Worm (Caenorhabditis elegans): Measurements from ENCODE around the gene cdd-2.

Gene cdd-2

ce11 chrIV:7543662-7544061 is 4.0 kb downstream of the cdd-2 start:
- TF ChIP-seq lin-13 (tag; optimal IDR thresholded peaks at IDR 0.05) (no peak), ham-2 (GFP tag; optimal IDR thresholded peaks at IDR 0.05) (no peak), blmp-1 (tag; optimal IDR thresholded peaks at IDR 0.05) (no peak), zip-8 (tag; optimal IDR thresholded peaks at IDR 0.05) (no peak), pha-4 (tag; optimal IDR thresholded peaks at IDR 0.05) (no peak), nhr-12 (tag; optimal IDR thresholded peaks at IDR 0.05) (no peak), hlh-1 (tag; optimal IDR thresholded peaks at IDR 0.05) (no peak), elt-3 (tag; optimal IDR thresholded peaks at IDR 0.05) (no peak), ceh-39 (tag; optimal IDR thresholded peaks at IDR 0.05) (no peak), lin-32 (GFP tag; optimal IDR thresholded peaks at IDR 0.05) (no peak), nhr-237 (tag; optimal IDR thresholded peaks at IDR 0.05) (no peak), cnd-1 (tag; optimal IDR thresholded peaks at IDR 0.05) (no peak), mep-1 (tag; optimal IDR thresholded peaks at IDR 0.05) (no peak), drap-1 (GFP tag; optimal IDR thresholded peaks at IDR 0.05) (no peak), sem-2 (GFP tag; optimal IDR thresholded peaks at IDR 0.05) (no peak), snpc-4 (tag; optimal IDR thresholded peaks at IDR 0.05) (no peak), unc-62 (GFP tag; optimal IDR thresholded peaks at IDR 0.05) (no peak), ztf-11 (tag; optimal IDR thresholded peaks at IDR 0.05) (no peak)

DNA sequence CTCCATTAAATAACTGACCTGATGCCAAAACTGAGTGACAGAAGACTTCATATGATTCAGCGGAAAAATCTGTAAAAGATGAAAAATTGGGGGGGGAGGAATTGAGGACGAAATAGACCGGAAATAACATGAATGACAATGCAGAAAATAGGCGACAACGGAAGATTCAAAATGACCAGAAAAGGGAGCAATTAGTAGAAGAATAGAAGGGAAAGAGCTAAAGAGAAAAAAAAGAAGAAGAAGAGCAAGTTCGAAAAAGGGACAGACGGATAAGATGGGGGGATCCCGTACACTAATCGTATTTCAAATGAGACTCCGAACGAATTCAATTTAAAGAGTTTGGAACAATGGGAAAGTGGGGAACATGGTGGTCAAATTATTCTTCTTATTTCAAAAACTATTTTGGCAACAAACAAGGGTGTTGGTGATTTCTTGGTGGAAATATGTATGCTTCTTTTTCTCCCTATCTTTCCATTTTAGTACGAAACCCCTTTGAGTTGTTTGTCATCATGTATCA is 5.2 kb downstream of the cdd-2 start, which contains the start of gene R05G6.10:
Gene R05G6.10 (minus strand): TSS at position 51 of the 517 bp plus-strand sequence.
- TF ChIP-seq nhr-76 (tag; optimal IDR thresholded peaks at IDR 0.05), result no peak
- TF ChIP-seq ces-1 (GFP tag; optimal IDR thresholded peaks at IDR 0.05), result peak; percentile 95
- no peak for TF ChIP-seq lin-32 (GFP tag; optimal IDR thresholded peaks at IDR 0.05)

ce11 chrIV:7532360-7532759 is 15.3 kb downstream of the cdd-2 start, which contains the start of gene R05G6.1:
Gene R05G6.1, plus strand, starts transcription at chrIV:7532660.
- TF ChIP-seq zip-8 (tag; optimal IDR thresholded peaks at IDR 0.05) (no peak), elt-3 (tag; optimal IDR thresholded peaks at IDR 0.05) (no peak), M03D4.4 (tag; optimal IDR thresholded peaks at IDR 0.05) (no peak), mep-1 (tag; optimal IDR thresholded peaks at IDR 0.05) (no peak), drap-1 (GFP tag; optimal IDR thresholded peaks at IDR 0.05) (no peak), ceh-43 (GFP tag; optimal IDR thresholded peaks at IDR 0.05) (no peak), mab-5 (tag; optimal IDR thresholded peaks at IDR 0.05) (no peak), unc-62 (GFP tag; optimal IDR thresholded peaks at IDR 0.05) (no peak), lin-32 (GFP tag; optimal IDR thresholded peaks at IDR 0.05) (no peak), ham-2 (GFP tag; optimal IDR thresholded peaks at IDR 0.05) (no peak), blmp-1 (tag; optimal IDR thresholded peaks at IDR 0.05) (no peak), lsy-2 (tag; optimal IDR thresholded peaks at IDR 0.05) (no peak), nhr-28 (tag; optimal IDR thresholded peaks at IDR 0.05) (no peak), lin-13 (tag; optimal IDR thresholded peaks at IDR 0.05) (no peak), pha-4 (tag; optimal IDR thresholded peaks at IDR 0.05) (no peak), ces-1 (GFP tag; optimal IDR thresholded peaks at IDR 0.05) (no peak), nhr-76 (tag; optimal IDR thresholded peaks at IDR 0.05) (no peak), nhr-237 (tag; optimal IDR thresholded peaks at IDR 0.05) (no peak)

ce11 chrIV:7530226-7531070 is 17.2 kb downstream of the cdd-2 start:
- TF ChIP-seq mab-5 (tag; optimal IDR thresholded peaks at IDR 0.05) (no peak), elt-3 (tag; optimal IDR thresholded peaks at IDR 0.05) (no peak), unc-62 (GFP tag; optimal IDR thresholded peaks at IDR 0.05) (no peak), ceh-39 (tag; optimal IDR thresholded peaks at IDR 0.05) (no peak), mep-1 (tag; optimal IDR thresholded peaks at IDR 0.05) (no peak), ham-2 (GFP tag; optimal IDR thresholded peaks at IDR 0.05) (no peak), flh-1 (GFP tag; optimal IDR thresholded peaks at IDR 0.05) (no peak), zip-8 (tag; optimal IDR thresholded peaks at IDR 0.05) (no peak), nhr-28 (tag; optimal IDR thresholded peaks at IDR 0.05) (no peak), M03D4.4 (tag; optimal IDR thresholded peaks at IDR 0.05) (no peak), cnd-1 (tag; optimal IDR thresholded peaks at IDR 0.05) (no peak)

DNA sequence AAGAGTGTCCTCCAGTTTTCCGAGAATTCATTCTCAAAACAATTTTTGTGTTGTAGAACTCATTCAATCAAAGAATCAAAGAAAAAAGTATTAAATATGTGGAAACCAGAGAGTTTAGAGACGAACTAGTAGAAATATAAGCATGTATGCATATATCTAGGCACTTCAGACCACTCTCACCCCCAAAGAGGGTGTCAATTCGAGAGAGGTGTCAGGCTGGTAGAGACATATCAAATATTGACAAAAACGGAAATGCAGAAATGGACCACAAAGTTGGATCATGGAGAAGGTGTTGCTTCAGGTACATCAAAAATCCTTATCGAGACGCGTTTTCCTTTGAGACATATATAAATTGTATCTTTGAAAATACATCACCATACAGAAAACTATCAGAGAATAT is 23.9 kb downstream of the cdd-2 start:
- TF ChIP-seq zip-8 (tag; optimal IDR thresholded peaks at IDR 0.05), result no peak
- no peak for TF ChIP-seq ceh-39 (tag; optimal IDR thresholded peaks at IDR 0.05)
- TF ChIP-seq pha-4 (tag; optimal IDR thresholded peaks at IDR 0.05), result peak; percentile 51
- TF ChIP-seq flh-1 (GFP tag; optimal IDR thresholded peaks at IDR 0.05), result no peak
- no peak for TF ChIP-seq hlh-1 (tag; optimal IDR thresholded peaks at IDR 0.05)
- TF ChIP-seq nhr-2 (tag; optimal IDR thresholded peaks at IDR 0.05), result no peak

- no peak for TF ChIP-seq flh-1 (GFP tag; optimal IDR thresholded peaks at IDR 0.05)
- TF ChIP-seq ceh-39 (tag; optimal IDR thresholded peaks at IDR 0.05), result no peak
- peak; percentile 50 for TF ChIP-seq elt-1 (tag; optimal IDR thresholded peaks at IDR 0.05; ENCODE audit: borderline replicate concordance, insufficient read depth)
- TF ChIP-seq ceh-43 (GFP tag; optimal IDR thresholded peaks at IDR 0.05), result no peak
- TF ChIP-seq mls-2 (tag; optimal IDR thresholded peaks at IDR 0.05), result peak; percentile 43
- TF ChIP-seq ces-1 (GFP tag; optimal IDR thresholded peaks at IDR 0.05), result no peak
- no peak for TF ChIP-seq zip-8 (tag; optimal IDR thresholded peaks at IDR 0.05)
Measured at ce11 chrIV:7521591-7521990, 26.1 kb downstream of the cdd-2 start.
